Worm (Caenorhabditis elegans) whole organism, L3 larva: ENCODE results near the gene maoc-1.

Experiments
- R02D3.7 ChIP-seq: fragments of 150-350 bp; optimal IDR thresholded peaks from 2 replicates; lab custom pipeline; 2014; ENCODE audit warnings: missing biosample characterization, missing genetic modification characterization
- ZK546.5 ChIP-seq: sonication (generic microtip); optimal IDR thresholded peaks from 2 replicates; lab custom pipeline; 2017; ENCODE audit warnings: missing biosample characterization, missing genetic modification characterization
- aly-2 ChIP-seq: fragments of 150-350 bp; optimal IDR thresholded peaks from 2 replicates; lab custom pipeline; 2014; ENCODE audit warnings: missing biosample characterization, missing genetic modification characterization
- ama-1 ChIP-seq: fragments of 150-350 bp; optimal IDR thresholded peaks from 2 replicates; lab custom pipeline; 2018
- ceh-16 ChIP-seq: sonication (generic microtip); optimal IDR thresholded peaks from 2 replicates; lab custom pipeline; 2017; ENCODE audit warnings: missing biosample characterization, missing genetic modification characterization
- ceh-82 ChIP-seq: fragments of 150-350 bp; optimal IDR thresholded peaks from 2 replicates; lab custom pipeline; 2014; ENCODE audit warnings: missing biosample characterization, missing genetic modification characterization
- ceh-9 ChIP-seq: sonication (generic microtip); optimal IDR thresholded peaks from 2 replicates; lab custom pipeline; 2018; ENCODE audit warnings: missing biosample characterization, missing genetic modification characterization
- daf-12 ChIP-seq: fragments of 150-350 bp; optimal IDR thresholded peaks from 2 replicates; lab custom pipeline; 2014; ENCODE audit warnings: missing biosample characterization, missing genetic modification reagents, missing genetic modification characterization
- egl-27 ChIP-seq: sonication (generic microtip); optimal IDR thresholded peaks from 4 replicates; lab custom pipeline; 2017; ENCODE audit warnings: missing biosample characterization, missing genetic modification reagents, missing genetic modification characterization
- egl-5 ChIP-seq: fragments of 150-350 bp; optimal IDR thresholded peaks from 2 replicates; lab custom pipeline; 2017; ENCODE audit warnings: missing biosample characterization, missing genetic modification reagents, missing genetic modification characterization, inconsistent platforms
- elt-2 ChIP-seq: sonication (generic microtip); optimal IDR thresholded peaks from 2 replicates; lab custom pipeline; 2016; ENCODE audit warnings: missing genetic modification reagents, mild to moderate bottlenecking, missing genetic modification characterization, missing compliant biosample characterization
- elt-3 ChIP-seq, 3 experiments: fragments of 150-350 bp in 1 of 3; sonication (generic microtip) in 2 of 3; optimal IDR thresholded peaks; 2 replicates in 2 of 3; 4 replicates in 1 of 3; lab custom pipeline; 2014 to 2017; ENCODE audit warnings: missing biosample characterization in 3 of 3, missing genetic modification characterization in 3 of 3
- eor-1 ChIP-seq, 2 experiments: fragments of 150-350 bp; optimal IDR thresholded peaks; 2 replicates each; lab custom pipeline; 2014 to 2018; ENCODE audit warnings: missing biosample characterization in 2 of 2, missing genetic modification characterization in 2 of 2
- fkh-10 ChIP-seq: sonication (generic microtip); optimal IDR thresholded peaks from 2 replicates; lab custom pipeline; 2017; ENCODE audit warnings: missing biosample characterization, missing genetic modification reagents, missing genetic modification characterization
- fkh-2 ChIP-seq: fragments of 150-350 bp; optimal IDR thresholded peaks from 2 replicates; lab custom pipeline; 2014; ENCODE audit warnings: missing biosample characterization, missing genetic modification reagents, missing genetic modification characterization
- fos-1 ChIP-seq: fragments of 150-350 bp; optimal IDR thresholded peaks from 2 replicates; lab custom pipeline; 2014; ENCODE audit warnings: missing biosample characterization, missing genetic modification characterization
- hmg-11 ChIP-seq: sonication (generic microtip); optimal IDR thresholded peaks from 2 replicates; lab custom pipeline; 2016; ENCODE audit warnings: missing genetic modification characterization, missing compliant biosample characterization
- jun-1 ChIP-seq: fragments of 150-350 bp; optimal IDR thresholded peaks from 2 replicates; lab custom pipeline; 2014; ENCODE audit warnings: missing biosample characterization, missing genetic modification reagents, missing genetic modification characterization
- lin-15B ChIP-seq: fragments of 150-350 bp; optimal IDR thresholded peaks from 2 replicates; lab custom pipeline; 2014; ENCODE audit warnings: missing biosample characterization, missing genetic modification characterization
- lin-39 ChIP-seq: fragments of 150-350 bp; optimal IDR thresholded peaks from 2 replicates; lab custom pipeline; 2018; ENCODE audit warnings: missing biosample characterization, missing genetic modification reagents, missing genetic modification characterization
- lsy-12 ChIP-seq: sonication (generic microtip); optimal IDR thresholded peaks from 2 replicates; lab custom pipeline; 2016; ENCODE audit warnings: mild to moderate bottlenecking, missing genetic modification characterization, missing compliant biosample characterization
- mdl-1 ChIP-seq: fragments of 150-350 bp; optimal IDR thresholded peaks from 2 replicates; lab custom pipeline; 2014; ENCODE audit warnings: missing biosample characterization, missing genetic modification characterization
- nfya-1 ChIP-seq: sonication (generic microtip); optimal IDR thresholded peaks from 2 replicates; lab custom pipeline; 2017; ENCODE audit warnings: missing genetic modification characterization, mild to moderate bottlenecking, missing compliant biosample characterization, antibody characterized with exemption, moderate library complexity; ENCODE audit not compliant: insufficient read depth
- nhr-11 ChIP-seq: fragments of 150-350 bp; optimal IDR thresholded peaks from 2 replicates; lab custom pipeline; 2014; ENCODE audit warnings: missing biosample characterization, missing genetic modification characterization
- nhr-12 ChIP-seq: fragments of 150-350 bp; optimal IDR thresholded peaks from 2 replicates; lab custom pipeline; 2014; ENCODE audit warnings: missing biosample characterization, missing genetic modification characterization
- nhr-23 ChIP-seq: fragments of 150-350 bp; optimal IDR thresholded peaks from 2 replicates; lab custom pipeline; 2014; ENCODE audit warnings: missing biosample characterization, missing genetic modification reagents, missing genetic modification characterization
- nhr-237 ChIP-seq: fragments of 150-350 bp; optimal IDR thresholded peaks from 2 replicates; lab custom pipeline; 2014; ENCODE audit warnings: missing biosample characterization, missing genetic modification characterization
- nhr-25 ChIP-seq: sonication (generic microtip); optimal IDR thresholded peaks from 2 replicates; lab custom pipeline; 2017; ENCODE audit warnings: missing biosample characterization, missing genetic modification characterization
- nhr-28 ChIP-seq: fragments of 150-350 bp; optimal IDR thresholded peaks from 2 replicates; lab custom pipeline; 2014; ENCODE audit warnings: missing biosample characterization, missing genetic modification characterization
- nhr-43 ChIP-seq: sonication (generic microtip); optimal IDR thresholded peaks from 2 replicates; lab custom pipeline; 2016; ENCODE audit warnings: mild to moderate bottlenecking, missing genetic modification characterization, missing compliant biosample characterization; ENCODE audit not compliant: poor library complexity, severe bottlenecking
- nhr-67 ChIP-seq: fragments of 150-350 bp; optimal IDR thresholded peaks from 2 replicates; lab custom pipeline; 2014; ENCODE audit warnings: missing biosample characterization, missing genetic modification characterization
- nhr-76 ChIP-seq: fragments of 150-350 bp; sonication (generic microtip); optimal IDR thresholded peaks from 5 replicates; lab custom pipeline; 2014; ENCODE audit warnings: missing biosample characterization, missing genetic modification characterization
- pha-4 ChIP-seq: fragments of 150-350 bp; optimal IDR thresholded peaks from 2 replicates; lab custom pipeline; 2014; ENCODE audit warnings: missing biosample characterization, missing genetic modification reagents, missing genetic modification characterization
- pqm-1 ChIP-seq: fragments of 150-350 bp; optimal IDR thresholded peaks from 2 replicates; lab custom pipeline; 2017; ENCODE audit warnings: missing biosample characterization, missing genetic modification characterization, inconsistent platforms
- sea-2 ChIP-seq: fragments of 150-350 bp; sonication (generic microtip); optimal IDR thresholded peaks from 4 replicates; lab custom pipeline; 2014; ENCODE audit warnings: missing biosample characterization, missing genetic modification reagents, missing genetic modification characterization
- snpc-4 ChIP-seq: fragments of 150-350 bp; optimal IDR thresholded peaks from 2 replicates; lab custom pipeline; 2014; ENCODE audit warnings: missing biosample characterization, missing genetic modification characterization
- tbx-2 ChIP-seq: sonication (generic microtip); optimal IDR thresholded peaks from 2 replicates; lab custom pipeline; 2016; ENCODE audit warnings: mild to moderate bottlenecking, missing genetic modification characterization, missing compliant biosample characterization
- unc-39 ChIP-seq: sonication (generic microtip); optimal IDR thresholded peaks from 4 replicates; lab custom pipeline; 2017; ENCODE audit warnings: missing biosample characterization, missing genetic modification characterization
- unc-62 ChIP-seq: fragments of 150-350 bp; sonication (generic microtip); optimal IDR thresholded peaks from 4 replicates; lab custom pipeline; 2014; ENCODE audit warnings: missing biosample characterization, missing genetic modification reagents, missing genetic modification characterization
- zag-1 ChIP-seq: fragments of 150-350 bp; optimal IDR thresholded peaks from 2 replicates; lab custom pipeline; 2014; ENCODE audit warnings: missing biosample characterization, missing genetic modification characterization
- ztf-11 ChIP-seq: fragments of 150-350 bp; optimal IDR thresholded peaks from 2 replicates; lab custom pipeline; 2014; ENCODE audit warnings: missing biosample characterization, missing genetic modification characterization
- ztf-4 ChIP-seq: fragments of 150-350 bp; optimal IDR thresholded peaks from 2 replicates; lab custom pipeline; 2014; ENCODE audit warnings: missing biosample characterization, missing genetic modification characterization

The maoc-1 gene

ce11 chrII:7151969-7152631 is 44.0 kb upstream of the maoc-1 start, which contains the start of gene fust-1 (continued):
- TF ChIP-seq fkh-2 (tag; lab: Kevin White, UChicago) (no peak), egl-5 (tag; lab: Kevin White, UChicago) (peak; percentile 77), ZK546.5 (tag; lab: Kevin White, UChicago) (peak; percentile 59), eor-1 (tag; optimal IDR thresholded peaks at IDR 0.05; lab: Kevin White, UChicago) (peak in 1 of 2 experiments; percentile 75), nhr-12 (tag; lab: Kevin White, UChicago) (no peak), pqm-1 (tag; lab: Kevin White, UChicago) (peak; percentile 82), snpc-4 (tag; lab: Kevin White, UChicago) (peak; percentile 91)

- TF ChIP-seq ceh-9 (tag; lab: Kevin White, UChicago) (no peak), sea-2 (GFP tag; lab: Kevin White, UChicago) (no peak), lsy-12 (tag; lab: Kevin White, UChicago) (no peak), nhr-25 (tag; lab: Kevin White, UChicago) (no peak), egl-27 (tag; lab: Kevin White, UChicago) (no peak), ama-1 (lab: Kevin White, UChicago) (no peak), nhr-11 (tag; lab: Kevin White, UChicago) (no peak), daf-12 (tag; lab: Kevin White, UChicago) (no peak), elt-3 (tag; optimal IDR thresholded peaks at IDR 0.05; lab: Kevin White, UChicago) (no peak), ceh-16 (no peak), nhr-12 (tag; lab: Kevin White, UChicago) (no peak)
Measured at ce11 chrII:7154711-7155110, 41.4 kb upstream of the maoc-1 start.

DNA sequence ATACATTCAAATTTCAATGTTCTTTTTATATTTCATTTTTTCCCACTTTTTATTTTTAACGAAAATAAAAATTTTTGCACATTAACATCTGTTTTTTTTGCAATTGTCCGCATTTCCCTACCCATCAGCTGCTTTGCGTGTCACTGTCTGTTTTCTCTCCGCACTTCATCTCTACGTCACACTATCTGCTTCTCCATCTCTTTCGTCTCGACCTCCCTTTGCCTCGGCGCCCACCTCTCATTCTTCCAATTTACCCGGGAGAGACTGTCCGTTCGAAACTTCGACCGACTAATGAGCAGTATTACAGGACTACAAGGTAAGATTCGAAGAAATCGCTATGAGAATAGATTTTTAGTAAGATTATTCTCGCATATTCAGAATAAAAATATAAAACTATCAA is 40.7 kb upstream of the maoc-1 start, which contains the start of gene C27H5.2:
Gene C27H5.2, plus strand, starts transcription at position 190 of the 400 bp plus-strand sequence.
- TF ChIP-seq nhr-76 (tag; lab: Kevin White, UChicago), result no peak
- peak; percentile 27 for TF ChIP-seq ama-1 (lab: Kevin White, UChicago)
- TF ChIP-seq nhr-25 (tag; lab: Kevin White, UChicago), result peak; percentile 13
- no peak for TF ChIP-seq jun-1 (tag; lab: Kevin White, UChicago)
- TF ChIP-seq elt-2, result peak; percentile 20

DNA sequence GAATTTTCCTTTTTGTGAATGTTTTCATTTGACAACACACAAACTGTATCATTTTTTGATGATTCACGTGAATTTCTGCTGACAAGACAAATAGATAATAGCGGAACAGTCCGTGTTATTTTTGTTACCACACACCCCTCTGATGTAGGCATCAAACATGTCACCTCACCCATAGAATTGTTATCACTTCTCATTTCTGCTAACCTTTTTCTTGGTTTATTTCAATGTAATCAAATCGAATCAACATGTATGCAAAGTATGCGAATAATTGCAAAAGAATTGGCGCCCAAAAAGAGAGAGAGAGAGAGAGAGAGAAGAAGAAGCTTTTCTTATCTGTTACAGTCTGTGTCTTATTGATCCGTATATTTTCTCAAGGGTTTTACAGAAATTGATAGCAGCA is 38.7 kb upstream of the maoc-1 start:
- no peak for TF ChIP-seq elt-3 (tag; optimal IDR thresholded peaks at IDR 0.05; lab: Kevin White, UChicago)
- no peak for TF ChIP-seq fkh-10 (GFP tag; lab: Kevin White, UChicago)
- peak; percentile 50 for TF ChIP-seq pqm-1 (tag; lab: Kevin White, UChicago)
- TF ChIP-seq unc-39 (tag; lab: Kevin White, UChicago), result no peak
- TF ChIP-seq nhr-28 (tag; lab: Kevin White, UChicago), result no peak
- no peak for TF ChIP-seq ceh-9 (tag; lab: Kevin White, UChicago)
- TF ChIP-seq daf-12 (tag; lab: Kevin White, UChicago), result no peak
- TF ChIP-seq unc-62 (GFP tag; lab: Kevin White, UChicago), result no peak
- no peak for TF ChIP-seq ztf-4 (tag; lab: Kevin White, UChicago)
- TF ChIP-seq nhr-11 (tag; lab: Kevin White, UChicago), result no peak
- peak; percentile 0 for TF ChIP-seq nhr-25 (tag; lab: Kevin White, UChicago)
- peak; percentile 18 for TF ChIP-seq nhr-23
- peak; percentile 54 for TF ChIP-seq jun-1 (tag; lab: Kevin White, UChicago)
- no peak for TF ChIP-seq snpc-4 (tag; lab: Kevin White, UChicago)
- TF ChIP-seq egl-5 (tag; lab: Kevin White, UChicago), result no peak
- no peak for TF ChIP-seq hmg-11 (tag; lab: Kevin White, UChicago)
- TF ChIP-seq R02D3.7 (tag; lab: Kevin White, UChicago), result no peak
- no peak for TF ChIP-seq nhr-237 (tag; lab: Kevin White, UChicago)
- no peak for TF ChIP-seq mdl-1
- TF ChIP-seq nhr-43 (tag; lab: Kevin White, UChicago), result no peak
- TF ChIP-seq ama-1 (lab: Kevin White, UChicago), result no peak
- no peak for TF ChIP-seq ztf-11
- no peak for TF ChIP-seq nhr-76 (tag; lab: Kevin White, UChicago)
- peak; percentile 64 for TF ChIP-seq pha-4 (tag; lab: Kevin White, UChicago)
- TF ChIP-seq nfya-1 (tag; lab: Kevin White, UChicago), result no peak
- no peak for TF ChIP-seq fkh-2 (tag; lab: Kevin White, UChicago)
- peak; percentile 6 for TF ChIP-seq fos-1 (tag; lab: Kevin White, UChicago)
- no peak for TF ChIP-seq zag-1 (tag; lab: Kevin White, UChicago)
- no peak for TF ChIP-seq eor-1 (tag; optimal IDR thresholded peaks at IDR 0.05; lab: Kevin White, UChicago)
- TF ChIP-seq nhr-12 (tag; lab: Kevin White, UChicago), result no peak
- no peak for TF ChIP-seq ZK546.5 (tag; lab: Kevin White, UChicago)
- no peak for TF ChIP-seq lsy-12 (tag; lab: Kevin White, UChicago)
- no peak for TF ChIP-seq aly-2
- TF ChIP-seq ceh-82 (tag; lab: Kevin White, UChicago), result no peak
- TF ChIP-seq ceh-16, result no peak
- no peak for TF ChIP-seq lin-15B (tag; lab: Kevin White, UChicago)
- TF ChIP-seq lin-39 (tag; lab: Kevin White, UChicago), result no peak
- TF ChIP-seq sea-2 (GFP tag; lab: Kevin White, UChicago), result no peak
- no peak for TF ChIP-seq egl-27 (tag; lab: Kevin White, UChicago)
- no peak for TF ChIP-seq tbx-2 (tag; lab: Kevin White, UChicago)
- no peak for TF ChIP-seq nhr-67 (tag; lab: Kevin White, UChicago)
- TF ChIP-seq elt-2, result peak; percentile 89
